Worm (Caenorhabditis elegans) whole organism, L2 larva: ENCODE data around the gene F13A2.2.

Experiments used
- R02D3.7 ChIP-seq: fragments of 150-350 bp; optimal IDR thresholded peaks from 2 replicates; lab custom pipeline; 2014; ENCODE audit warnings: missing biosample characterization, missing genetic modification characterization
- ZK546.5 ChIP-seq: sonication (generic microtip); optimal IDR thresholded peaks from 2 replicates; lab custom pipeline; 2017; ENCODE audit warnings: missing biosample characterization, missing genetic modification characterization
- aly-2 ChIP-seq: fragments of 150-350 bp; optimal IDR thresholded peaks from 2 replicates; lab custom pipeline; 2014; ENCODE audit warnings: missing biosample characterization, missing genetic modification characterization
- ceh-82 ChIP-seq: fragments of 150-350 bp; optimal IDR thresholded peaks from 2 replicates; lab custom pipeline; 2014; ENCODE audit warnings: missing biosample characterization, missing genetic modification characterization
- dmd-4 ChIP-seq: sonication (generic microtip); optimal IDR thresholded peaks from 2 replicates; lab custom pipeline; 2017; ENCODE audit warnings: missing biosample characterization, missing genetic modification characterization
- elt-1 ChIP-seq: fragments of 150-350 bp; optimal IDR thresholded peaks from 2 replicates; lab custom pipeline; 2014; ENCODE audit warnings: missing biosample characterization, missing genetic modification characterization
- elt-3 ChIP-seq: sonication (generic microtip); optimal IDR thresholded peaks from 2 replicates; lab custom pipeline; 2017; ENCODE audit warnings: missing biosample characterization, missing genetic modification characterization
- lin-13 ChIP-seq: fragments of 150-350 bp; optimal IDR thresholded peaks from 2 replicates; lab custom pipeline; 2014; ENCODE audit warnings: missing biosample characterization, missing genetic modification reagents, missing genetic modification characterization
- skn-1 ChIP-seq: sonication (generic microtip); optimal IDR thresholded peaks from 2 replicates; lab custom pipeline; 2017; ENCODE audit warnings: missing biosample characterization, missing genetic modification characterization
- unc-39 ChIP-seq: fragments of 150-350 bp; optimal IDR thresholded peaks from 2 replicates; lab custom pipeline; 2014; ENCODE audit warnings: missing biosample characterization, missing genetic modification characterization
- unc-55 ChIP-seq: fragments of 150-350 bp; sonication (generic microtip); optimal IDR thresholded peaks from 3 replicates; lab custom pipeline; 2014; ENCODE audit warnings: missing biosample characterization, missing genetic modification reagents, missing genetic modification characterization
- ztf-11 ChIP-seq: sonication (generic microtip); optimal IDR thresholded peaks from 2 replicates; lab custom pipeline; 2017; ENCODE audit warnings: missing biosample characterization, missing genetic modification characterization

DNA sequence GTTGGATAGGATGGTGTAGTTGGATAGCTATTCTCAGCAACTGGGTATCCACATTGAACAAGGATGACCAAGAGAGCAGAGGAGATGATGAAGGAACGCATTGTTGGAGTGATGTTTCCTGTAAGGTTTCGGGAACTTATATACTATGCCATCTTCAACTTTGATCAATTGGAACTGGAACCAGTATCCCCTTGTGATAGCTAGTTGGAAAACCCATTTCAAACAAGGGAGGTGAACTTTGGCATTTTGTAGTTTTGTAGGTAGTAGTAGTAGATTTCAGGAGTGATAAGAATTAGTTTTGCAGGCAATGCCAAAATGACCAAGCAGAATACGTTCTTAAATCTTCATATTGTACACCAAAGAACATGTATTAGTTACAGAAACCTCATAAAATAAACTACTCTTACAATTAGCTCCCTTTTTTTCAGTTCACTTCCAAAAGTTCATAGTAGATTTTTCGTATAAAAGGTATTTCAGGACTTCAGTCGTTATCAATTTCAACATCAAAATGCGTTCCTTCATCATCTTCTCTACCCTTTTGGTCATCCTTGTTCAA lies 35.5 kb upstream of the F13A2.2 start, which contains the start of the genes Y47D7A.7 and Y47D7A.2:
- TF ChIP-seq unc-55 (GFP tag; lab: Kevin White, UChicago) (no peak), elt-3 (tag; lab: Kevin White, UChicago) (no peak), lin-13 (GFP tag; lab: Kevin White, UChicago) (no peak), aly-2 (tag; lab: Kevin White, UChicago) (no peak), unc-39 (tag; lab: Kevin White, UChicago) (no peak), ceh-82 (tag; lab: Kevin White, UChicago) (no peak), skn-1 (tag; lab: Kevin White, UChicago) (no peak), ztf-11 (tag; lab: Kevin White, UChicago) (no peak), elt-1 (no peak), dmd-4 (no peak), R02D3.7 (tag; lab: Kevin White, UChicago) (no peak), ZK546.5 (tag; lab: Kevin White, UChicago) (no peak)
